Worm (Caenorhabditis elegans): Measurements from ENCODE around the gene C26B2.7.

Gene C26B2.7

ce11 chrIV:8036492-8036891 is 20.4 kb downstream of the C26B2.7 start:
- TF ChIP-seq hlh-1 (tag; optimal IDR thresholded peaks at IDR 0.05) (no peak), unc-62 (GFP tag; optimal IDR thresholded peaks at IDR 0.05) (peak; percentile 9)

ce11 chrIV:8040610-8041317 is 24.7 kb downstream of the C26B2.7 start:
- TF ChIP-seq ces-1 (GFP tag; optimal IDR thresholded peaks at IDR 0.05) = peak; percentile 84
- no peak for TF ChIP-seq unc-39 (tag; optimal IDR thresholded peaks at IDR 0.05)

DNA sequence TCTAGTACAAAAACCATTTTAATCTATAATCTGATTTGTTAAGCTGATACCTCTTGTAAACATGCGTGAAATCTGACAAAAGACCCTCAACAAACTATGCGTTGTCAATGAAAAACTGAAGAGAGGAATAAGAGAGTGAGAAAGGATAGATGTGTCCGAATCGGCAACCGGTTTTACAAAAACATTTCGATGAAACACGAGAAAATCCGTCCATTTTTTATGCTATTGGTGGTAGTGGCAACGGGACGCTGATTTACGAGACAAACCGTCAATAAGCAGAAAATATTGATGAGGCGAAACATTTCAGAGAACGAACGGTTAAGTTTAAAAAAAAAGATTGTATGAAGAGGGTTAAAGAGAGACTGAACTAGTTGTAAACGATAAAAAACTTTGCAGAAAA is 25.9 kb downstream of the C26B2.7 start:
- TF ChIP-seq blmp-1 (tag; optimal IDR thresholded peaks at IDR 0.05) (no peak), ztf-11 (tag; optimal IDR thresholded peaks at IDR 0.05) (no peak), sem-2 (GFP tag; optimal IDR thresholded peaks at IDR 0.05) (no peak), sptf-1 (tag; optimal IDR thresholded peaks at IDR 0.05) (no peak), nhr-2 (tag; optimal IDR thresholded peaks at IDR 0.05) (no peak), unc-39 (tag; optimal IDR thresholded peaks at IDR 0.05) (no peak), nhr-237 (tag; optimal IDR thresholded peaks at IDR 0.05) (no peak)

DNA sequence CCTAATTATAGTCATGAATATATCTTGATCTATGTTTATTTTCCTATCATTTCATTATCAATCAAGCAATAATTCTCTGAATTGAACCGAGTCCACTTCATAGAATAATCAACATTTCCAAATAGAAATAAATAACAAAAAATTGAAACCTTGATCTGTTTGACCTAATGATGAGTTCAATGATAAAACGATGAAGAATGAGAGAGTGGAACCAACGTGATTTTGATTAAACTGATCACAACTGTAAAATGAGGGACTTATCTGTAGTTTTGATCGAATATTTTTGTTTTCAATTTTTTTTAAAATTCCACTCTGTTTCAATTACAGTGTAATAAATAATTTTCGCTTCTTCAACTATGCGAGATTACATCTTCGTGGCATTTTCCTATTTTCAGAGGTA is 26.8 kb downstream of the C26B2.7 start:
- TF ChIP-seq elt-1 (tag; optimal IDR thresholded peaks at IDR 0.05; ENCODE audit: borderline replicate concordance, insufficient read depth) (no peak), tbx-8 (GFP tag; optimal IDR thresholded peaks at IDR 0.05) (no peak), mab-5 (tag; optimal IDR thresholded peaks at IDR 0.05) (no peak), sem-2 (GFP tag; optimal IDR thresholded peaks at IDR 0.05) (no peak), ces-1 (GFP tag; optimal IDR thresholded peaks at IDR 0.05) (no peak), M03D4.4 (tag; optimal IDR thresholded peaks at IDR 0.05) (no peak), nhr-237 (tag; optimal IDR thresholded peaks at IDR 0.05) (no peak), nhr-12 (tag; optimal IDR thresholded peaks at IDR 0.05) (no peak), ham-2 (GFP tag; optimal IDR thresholded peaks at IDR 0.05) (no peak), unc-62 (GFP tag; optimal IDR thresholded peaks at IDR 0.05) (no peak), nhr-76 (tag; optimal IDR thresholded peaks at IDR 0.05) (no peak), ceh-39 (tag; optimal IDR thresholded peaks at IDR 0.05) (no peak), bed-3 (GFP tag; optimal IDR thresholded peaks at IDR 0.05) (no peak), nhr-28 (tag; optimal IDR thresholded peaks at IDR 0.05) (no peak), blmp-1 (tag; optimal IDR thresholded peaks at IDR 0.05) (no peak), cnd-1 (tag; optimal IDR thresholded peaks at IDR 0.05) (no peak), mls-2 (tag; optimal IDR thresholded peaks at IDR 0.05) (no peak), unc-39 (tag; optimal IDR thresholded peaks at IDR 0.05) (no peak), sptf-1 (tag; optimal IDR thresholded peaks at IDR 0.05) (no peak)

DNA sequence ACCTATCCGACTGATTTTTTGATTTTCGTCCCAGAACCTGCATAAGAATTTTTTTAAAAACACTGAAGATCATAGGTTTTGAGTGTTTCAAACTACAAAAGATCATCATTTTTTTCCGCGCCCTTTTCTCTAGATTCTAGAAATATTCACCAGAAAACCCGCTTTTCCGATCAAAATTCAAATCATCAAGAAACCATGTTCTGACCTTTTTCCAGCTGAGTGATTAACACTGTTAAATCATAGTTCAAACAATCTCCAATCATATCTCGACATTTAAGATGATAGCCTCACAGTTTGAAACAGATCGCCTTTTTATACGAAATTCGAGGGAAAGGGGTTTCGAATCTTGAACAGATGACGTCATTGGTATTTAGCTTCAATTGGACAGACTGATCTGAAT is 27.6 kb downstream of the C26B2.7 start:
- TF ChIP-seq M03D4.4 (tag; optimal IDR thresholded peaks at IDR 0.05) (no peak), ceh-39 (tag; optimal IDR thresholded peaks at IDR 0.05) (no peak), zip-8 (tag; optimal IDR thresholded peaks at IDR 0.05) (no peak), mab-5 (tag; optimal IDR thresholded peaks at IDR 0.05) (no peak), lin-32 (GFP tag; optimal IDR thresholded peaks at IDR 0.05) (no peak), snpc-4 (tag; optimal IDR thresholded peaks at IDR 0.05) (no peak), unc-62 (GFP tag; optimal IDR thresholded peaks at IDR 0.05) (no peak), ztf-11 (tag; optimal IDR thresholded peaks at IDR 0.05) (no peak), ces-1 (GFP tag; optimal IDR thresholded peaks at IDR 0.05) (no peak), blmp-1 (tag; optimal IDR thresholded peaks at IDR 0.05) (no peak), elt-3 (tag; optimal IDR thresholded peaks at IDR 0.05) (no peak), ceh-83 (GFP tag; optimal IDR thresholded peaks at IDR 0.05) (no peak), nhr-12 (tag; optimal IDR thresholded peaks at IDR 0.05) (no peak), ham-2 (GFP tag; optimal IDR thresholded peaks at IDR 0.05) (no peak), mls-2 (tag; optimal IDR thresholded peaks at IDR 0.05) (no peak), nhr-237 (tag; optimal IDR thresholded peaks at IDR 0.05) (no peak), bed-3 (GFP tag; optimal IDR thresholded peaks at IDR 0.05) (no peak), ceh-43 (GFP tag; optimal IDR thresholded peaks at IDR 0.05) (no peak), lsy-2 (tag; optimal IDR thresholded peaks at IDR 0.05) (no peak)

DNA sequence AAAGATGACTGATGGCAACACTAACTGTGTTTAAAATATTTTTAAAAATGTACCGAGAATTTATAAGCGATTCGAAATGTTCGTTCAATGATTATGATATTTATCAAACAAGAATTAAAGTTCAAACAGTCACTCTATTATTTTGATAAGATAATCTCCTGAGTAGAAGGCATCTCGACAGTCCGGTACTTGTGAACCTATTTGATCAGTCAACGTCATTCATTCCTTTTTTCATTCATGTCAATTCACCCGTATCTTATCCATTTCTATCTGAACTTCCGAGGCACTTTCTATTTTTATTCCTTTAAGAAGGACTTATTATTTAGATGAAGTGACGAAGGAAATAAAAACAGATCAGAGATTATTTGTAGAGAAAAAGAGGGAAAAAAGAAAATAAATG is 28.5 kb downstream of the C26B2.7 start, which contains the start of gene nhr-258:
Gene nhr-258, plus strand, starts transcription at position 365 of the 400 bp plus-strand sequence.
- TF ChIP-seq cnd-1 (tag; optimal IDR thresholded peaks at IDR 0.05) (no peak), nhr-76 (tag; optimal IDR thresholded peaks at IDR 0.05) (no peak), bed-3 (GFP tag; optimal IDR thresholded peaks at IDR 0.05) (no peak), lin-32 (GFP tag; optimal IDR thresholded peaks at IDR 0.05) (no peak), mls-2 (tag; optimal IDR thresholded peaks at IDR 0.05) (no peak), zip-8 (tag; optimal IDR thresholded peaks at IDR 0.05) (no peak)
